Fruit fly (Drosophila melanogaster): Measurements from ENCODE around the gene CG42675.

Gene CG42675

dm6 chr3R:5841290-5841689, 27.9 kb downstream of the CG42675 start:
- TF ChIP-seq CG13204 (GFP tag; optimal IDR thresholded peaks at IDR 0.05) (no peak), CG10348 (GFP tag; IDR thresholded peaks at IDR 0.05) (no peak)

- no peak for TF ChIP-seq Snoo (tag; optimal IDR thresholded peaks at IDR 0.05)
- no peak for TF ChIP-seq Pif1A (GFP tag; optimal IDR thresholded peaks at IDR 0.05)
- TF ChIP-seq CG14655 (GFP tag; optimal IDR thresholded peaks at IDR 0.05) = no peak
- no peak for TF ChIP-seq CG32121 (GFP tag; IDR thresholded peaks at IDR 0.05)
- TF ChIP-seq D1 (tag; optimal IDR thresholded peaks at IDR 0.05) = no peak
- no peak for TF ChIP-seq rn (GFP tag; IDR thresholded peaks at IDR 0.05)
- TF ChIP-seq CG4496 (GFP tag; IDR thresholded peaks at IDR 0.05) = no peak
- no peak for TF ChIP-seq EcR (GFP tag; optimal IDR thresholded peaks at IDR 0.05)
- no peak for TF ChIP-seq CG13204 (GFP tag; optimal IDR thresholded peaks at IDR 0.05)
- no peak for TF ChIP-seq fd96Ca (GFP tag; IDR thresholded peaks at IDR 0.05)
- no peak for TF ChIP-seq CG8159 (tag; optimal IDR thresholded peaks at IDR 0.05)
- TF ChIP-seq gl (tag; optimal IDR thresholded peaks at IDR 0.05) = no peak
- TF ChIP-seq CG34367 (tag; optimal IDR thresholded peaks at IDR 0.05) = no peak
- TF ChIP-seq Pif1B (GFP tag; optimal IDR thresholded peaks at IDR 0.05) = no peak
- TF ChIP-seq CG10348 (GFP tag; IDR thresholded peaks at IDR 0.05) = no peak
- TF ChIP-seq CG17806 (tag; optimal IDR thresholded peaks at IDR 0.05) = no peak
- TF ChIP-seq CG12605 (GFP tag; IDR thresholded peaks at IDR 0.05) = no peak
These were observed 30.1 kb downstream of the CG42675 start for dm6 chr3R:5843516-5843915.

- TF ChIP-seq CG32121 (GFP tag; IDR thresholded peaks at IDR 0.05) (no peak), CG17806 (tag; optimal IDR thresholded peaks at IDR 0.05) (no peak), gl (tag; optimal IDR thresholded peaks at IDR 0.05) (no peak), CG12605 (GFP tag; IDR thresholded peaks at IDR 0.05) (no peak), Pif1B (GFP tag; optimal IDR thresholded peaks at IDR 0.05) (no peak), Ets98B (GFP tag; IDR thresholded peaks at IDR 0.05) (no peak), CG15710 (tag; optimal IDR thresholded peaks at IDR 0.05) (no peak), Pif1A (GFP tag; optimal IDR thresholded peaks at IDR 0.05) (no peak), CG34367 (tag; optimal IDR thresholded peaks at IDR 0.05) (no peak), fd96Ca (GFP tag; IDR thresholded peaks at IDR 0.05) (no peak), CG8301 (tag; optimal IDR thresholded peaks at IDR 0.05) (no peak), CG9948 (tag; optimal IDR thresholded peaks at IDR 0.05) (no peak), CG4496 (GFP tag; IDR thresholded peaks at IDR 0.05) (no peak), CG8159 (tag; optimal IDR thresholded peaks at IDR 0.05) (no peak), D1 (tag; optimal IDR thresholded peaks at IDR 0.05) (no peak)
These were observed 33.3 kb downstream of the CG42675 start, which contains the start of gene CG14676 for dm6 chr3R:5846570-5847270. Gene CG14676 (plus strand): TSS chr3R:5847220.

dm6 chr3R:5853032-5853431, 39.6 kb downstream of the CG42675 start, which contains the start of gene CG34287:
Gene CG34287 (plus strand): TSS chr3R:5853332.
- TF ChIP-seq CG4496 (GFP tag; IDR thresholded peaks at IDR 0.05) = no peak
- no peak for TF ChIP-seq CG17806 (tag; optimal IDR thresholded peaks at IDR 0.05)
- no peak for TF ChIP-seq Snoo (tag; optimal IDR thresholded peaks at IDR 0.05)
- TF ChIP-seq Pif1B (GFP tag; optimal IDR thresholded peaks at IDR 0.05) = no peak
- TF ChIP-seq CG9948 (tag; optimal IDR thresholded peaks at IDR 0.05) = no peak
- no peak for TF ChIP-seq rn (GFP tag; IDR thresholded peaks at IDR 0.05)
- TF ChIP-seq gl (tag; optimal IDR thresholded peaks at IDR 0.05) = no peak
- TF ChIP-seq CG10348 (GFP tag; IDR thresholded peaks at IDR 0.05) = no peak
- no peak for TF ChIP-seq Ets98B (GFP tag; IDR thresholded peaks at IDR 0.05)
- TF ChIP-seq CG14655 (GFP tag; optimal IDR thresholded peaks at IDR 0.05) = no peak
- TF ChIP-seq CG32121 (GFP tag; IDR thresholded peaks at IDR 0.05) = no peak
- TF ChIP-seq fd96Ca (GFP tag; IDR thresholded peaks at IDR 0.05) = no peak

dm6 chr3R:5856215-5856614, 42.8 kb downstream of the CG42675 start, which contains the start of the genes disp and ECSIT:
Gene disp (minus strand): TSS chr3R:5856311.
Gene ECSIT (plus strand): TSS chr3R:5856585.
- no peak for TF ChIP-seq CG14655 (GFP tag; optimal IDR thresholded peaks at IDR 0.05)
- TF ChIP-seq CG15710 (tag; optimal IDR thresholded peaks at IDR 0.05) = no peak
- no peak for TF ChIP-seq rn (GFP tag; IDR thresholded peaks at IDR 0.05)
- no peak for TF ChIP-seq CG4496 (GFP tag; IDR thresholded peaks at IDR 0.05)
- 0 out of 3 replicates have a peak, but pooled peaks have one; percentile 26 for TF ChIP-seq fd96Ca (GFP tag; IDR thresholded peaks at IDR 0.05)
- TF ChIP-seq CG9948 (tag; optimal IDR thresholded peaks at IDR 0.05) = no peak
- peak; percentile 31 for TF ChIP-seq CG34367 (tag; optimal IDR thresholded peaks at IDR 0.05)
- no peak for TF ChIP-seq Pif1A (GFP tag; optimal IDR thresholded peaks at IDR 0.05)
- no peak for TF ChIP-seq EcR (GFP tag; optimal IDR thresholded peaks at IDR 0.05)
- TF ChIP-seq D1 (tag; optimal IDR thresholded peaks at IDR 0.05) = no peak
- TF ChIP-seq gl (tag; optimal IDR thresholded peaks at IDR 0.05) = no peak
- TF ChIP-seq Pif1B (GFP tag; optimal IDR thresholded peaks at IDR 0.05) = no peak

- TF ChIP-seq CG14655 (GFP tag; optimal IDR thresholded peaks at IDR 0.05) (no peak), CG15710 (tag; optimal IDR thresholded peaks at IDR 0.05) (no peak), CG4496 (GFP tag; IDR thresholded peaks at IDR 0.05) (no peak), CG8159 (tag; optimal IDR thresholded peaks at IDR 0.05) (no peak), CG9948 (tag; optimal IDR thresholded peaks at IDR 0.05) (no peak), CG8301 (tag; optimal IDR thresholded peaks at IDR 0.05) (no peak), EcR (GFP tag; optimal IDR thresholded peaks at IDR 0.05) (no peak), Pif1A (GFP tag; optimal IDR thresholded peaks at IDR 0.05) (no peak), CG10348 (GFP tag; IDR thresholded peaks at IDR 0.05) (no peak)
These were observed 47.4 kb downstream of the CG42675 start for dm6 chr3R:5860736-5861217.
